Worm (Caenorhabditis elegans): Measurements from ENCODE around the gene F09E5.7.

The F09E5.7 gene

DNA sequence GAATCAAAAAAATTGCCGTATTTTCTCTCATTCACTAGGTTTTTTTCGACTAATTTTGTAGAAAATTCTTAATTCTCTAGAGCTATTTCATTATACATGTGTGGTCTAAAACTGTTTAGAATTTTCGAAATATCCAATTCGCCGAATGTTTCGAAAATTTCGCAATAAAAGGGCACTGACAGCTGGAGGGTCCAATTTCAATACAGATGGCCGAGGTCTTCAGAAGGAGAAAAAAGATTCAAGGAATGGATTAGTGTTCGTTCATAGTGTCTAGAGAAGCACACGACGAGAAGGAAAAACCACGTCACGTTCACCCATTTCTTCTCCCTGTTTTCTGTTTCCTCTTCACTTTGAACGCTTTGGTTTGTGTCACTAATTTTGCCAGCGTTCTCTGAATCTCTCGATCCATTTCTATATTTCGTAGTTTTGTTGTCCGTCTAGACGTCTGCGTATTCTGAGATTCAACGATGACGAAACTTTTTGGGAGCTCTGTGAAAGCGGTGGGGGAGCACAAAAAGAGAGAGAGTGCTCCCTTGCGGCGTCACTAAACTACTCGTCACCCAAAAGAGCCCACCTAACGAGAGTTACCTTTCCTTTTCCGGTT is 25.8 kb upstream of the F09E5.7 start:
- no peak for TF ChIP-seq lsy-27 (tag; optimal IDR thresholded peaks at IDR 0.05; ENCODE audit: borderline replicate concordance, insufficient read depth)
- TF ChIP-seq chd-7 (tag; optimal IDR thresholded peaks at IDR 0.05) = peak; percentile 28
- TF ChIP-seq ZK185.1 (tag; optimal IDR thresholded peaks at IDR 0.05; ENCODE audit: poor library complexity, severe bottlenecking) = peak; percentile 32
- 0 out of 2 replicates have a peak, but pooled peaks have one; percentile 29 for TF ChIP-seq nfyb-1 (GFP tag; IDR thresholded peaks at IDR 0.05)
- no peak for TF ChIP-seq T07F8.4 (tag; optimal IDR thresholded peaks at IDR 0.05)
- peak; percentile 56; the same call in 1 of the 2 replicates for TF ChIP-seq zfh-2 (GFP tag; conservative IDR thresholded peaks at IDR 0.05)
- no peak for TF ChIP-seq lin-26 (GFP tag; IDR thresholded peaks at IDR 0.05)
- no peak for TF ChIP-seq snpc-4 (GFP tag; optimal IDR thresholded peaks at IDR 0.05)
- TF ChIP-seq snpc-4 (tag; optimal IDR thresholded peaks at IDR 0.05) = peak in 1 of 4 experiments; percentile 8
- TF ChIP-seq ceh-79 (tag; optimal IDR thresholded peaks at IDR 0.05) = no peak
- TF ChIP-seq lin-40 (tag; optimal IDR thresholded peaks at IDR 0.05) = peak; percentile 31
- no peak for TF ChIP-seq hlh-12 (tag; optimal IDR thresholded peaks at IDR 0.05)
- 0 out of 2 replicates have a peak, but pooled peaks have one; percentile 38 for TF ChIP-seq K11D2.4 (GFP tag; IDR thresholded peaks at IDR 0.05)
- no peak for TF ChIP-seq F22D6.2 (tag; optimal IDR thresholded peaks at IDR 0.05)
- peak; percentile 79 for TF ChIP-seq K12H6.12 (tag; optimal IDR thresholded peaks at IDR 0.05)
- TF ChIP-seq B0261.1 (tag; optimal IDR thresholded peaks at IDR 0.05) = no peak
- TF ChIP-seq madf-10 (tag; optimal IDR thresholded peaks at IDR 0.05) = no peak
- TF ChIP-seq nhr-80 (tag; optimal IDR thresholded peaks at IDR 0.05) = peak; percentile 53
- TF ChIP-seq lin-35 (GFP tag; optimal IDR thresholded peaks at IDR 0.05) = peak in 1 of 3 experiments; percentile 55
- no peak for TF ChIP-seq ztf-6 (GFP tag; IDR thresholded peaks at IDR 0.05)
- TF ChIP-seq ceh-27 (GFP tag; optimal IDR thresholded peaks at IDR 0.05) = peak; percentile 19
- TF ChIP-seq hmg-1.2 (GFP tag; IDR thresholded peaks at IDR 0.05) = peak; percentile 85
- TF ChIP-seq C06A6.2 (GFP tag; conservative IDR thresholded peaks at IDR 0.05) = no peak
- no peak for TF ChIP-seq cebp-1 (GFP tag; IDR thresholded peaks at IDR 0.05)
- peak; percentile 95 for TF ChIP-seq cebp-1 (tag; optimal IDR thresholded peaks at IDR 0.05)
- no peak for TF ChIP-seq egrh-3 (GFP tag; IDR thresholded peaks at IDR 0.05)
- TF ChIP-seq attf-5 (GFP tag; optimal IDR thresholded peaks at IDR 0.05) = peak; percentile 21
- TF ChIP-seq mcd-1 (GFP tag; IDR thresholded peaks at IDR 0.05) = 0 out of 2 replicates have a peak, but pooled peaks have one; percentile 16
- TF ChIP-seq madf-8 (GFP tag; conservative IDR thresholded peaks at IDR 0.05) = no peak
- TF ChIP-seq atf-7 (tag; optimal IDR thresholded peaks at IDR 0.05) = peak; percentile 18
- peak; percentile 11 for TF ChIP-seq tbp1 (GFP tag; optimal IDR thresholded peaks at IDR 0.05)

- no peak for TF ChIP-seq lin-35 (GFP tag; optimal IDR thresholded peaks at IDR 0.05)
- TF ChIP-seq B0336.3 (GFP tag; IDR thresholded peaks at IDR 0.05) = no peak
- TF ChIP-seq madf-3 (GFP tag; IDR thresholded peaks at IDR 0.05) = no peak
- no peak for TF ChIP-seq Y67H2A.10 (GFP tag; conservative IDR thresholded peaks at IDR 0.05)
- no peak for TF ChIP-seq egl-44 (GFP tag; IDR thresholded peaks at IDR 0.05)
- TF ChIP-seq ceh-27 (GFP tag; optimal IDR thresholded peaks at IDR 0.05) = no peak
- no peak for TF ChIP-seq F52B5.7 (tag; optimal IDR thresholded peaks at IDR 0.05)
- TF ChIP-seq F37B4.10 (GFP tag; IDR thresholded peaks at IDR 0.05) = no peak
- TF ChIP-seq egl-18 (GFP tag; IDR thresholded peaks at IDR 0.05) = no peak
- no peak for TF ChIP-seq unc-62 (GFP tag; optimal IDR thresholded peaks at IDR 0.05)
- no peak for TF ChIP-seq bed-1 (GFP tag; IDR thresholded peaks at IDR 0.05)
- TF ChIP-seq xnd-1 (tag; optimal IDR thresholded peaks at IDR 0.05) = no peak
- TF ChIP-seq Y53F4B.3 (GFP tag; IDR thresholded peaks at IDR 0.05) = no peak
- no peak for TF ChIP-seq aptf-2 (GFP tag; conservative IDR thresholded peaks at IDR 0.05)
- TF ChIP-seq rcor-1 (GFP tag; IDR thresholded peaks at IDR 0.05) = no peak
- no peak for TF ChIP-seq attf-3 (GFP tag; conservative IDR thresholded peaks at IDR 0.05)
- no peak for TF ChIP-seq atf-7 (tag; optimal IDR thresholded peaks at IDR 0.05)
- no peak for TF ChIP-seq hlh-26 (GFP tag; conservative IDR thresholded peaks at IDR 0.05)
- no peak for TF ChIP-seq B0261.1 (tag; optimal IDR thresholded peaks at IDR 0.05)
Observed at ce11 chrII:5326891-5327290, 25.0 kb upstream of the F09E5.7 start.
